Fruit fly (Drosophila melanogaster) whole organism, embryonic: ENCODE measurements around the gene Tgt.
A peak's percentile ranks its signal among the peaks of the same experiment; 100 is the strongest.

Source experiments
- B-H2 ChIP-seq: fragments of 200-800 bp; sonication (Bioruptor generic); optimal IDR thresholded peaks from 2 replicates; lab custom pipeline; 2018; ENCODE audit warnings: missing biosample characterization, mild to moderate bottlenecking, missing genetic modification characterization
- BEAF-32 ChIP-seq: fragments of 200-800 bp; sonication (Bioruptor generic); optimal IDR thresholded peaks from 3 replicates; lab custom pipeline; 2017; ENCODE audit warnings: missing biosample characterization, missing genetic modification characterization, mild to moderate bottlenecking, moderate library complexity, missing genetic modification reagents
- CG10274 ChIP-seq: fragments of 200-800 bp; sonication (Bioruptor generic); optimal IDR thresholded peaks from 3 replicates; lab custom pipeline; 2017; ENCODE audit warnings: missing biosample characterization, mild to moderate bottlenecking, missing genetic modification characterization
- CG10543 ChIP-seq: fragments of 200-800 bp; sonication (Bioruptor generic); optimal IDR thresholded peaks from 3 replicates; lab custom pipeline; 2017; ENCODE audit warnings: missing biosample characterization, mild to moderate bottlenecking, missing genetic modification characterization, moderate library complexity
- CG11456 ChIP-seq: fragments of 200-800 bp; sonication (Bioruptor generic); IDR thresholded peaks from 3 replicates; pipeline ENCODE4 v1.3.6; 2022; ENCODE audit warnings: missing biosample characterization, missing genetic modification characterization
- CG11504 ChIP-seq: fragments of 200-800 bp; sonication (Bioruptor generic); optimal IDR thresholded peaks from 3 replicates; lab custom pipeline; 2019; ENCODE audit warnings: missing biosample characterization, mild to moderate bottlenecking, missing genetic modification characterization, moderate library complexity
- CG11696 ChIP-seq: fragments of 200-800 bp; sonication (Bioruptor generic); IDR thresholded peaks from 2 replicates; pipeline ENCODE4 v1.3.6; 2022; ENCODE audit warnings: missing biosample characterization, missing genetic modification characterization
- CG12104 ChIP-seq: fragments of 200-800 bp; sonication (Bioruptor generic); optimal IDR thresholded peaks from 3 replicates; lab custom pipeline; 2016; ENCODE audit warnings: missing biosample characterization, missing genetic modification characterization
- CG16815 ChIP-seq: fragments of 200-800 bp; sonication (Bioruptor generic); optimal IDR thresholded peaks from 3 replicates; lab custom pipeline; 2017; ENCODE audit warnings: missing biosample characterization, mild to moderate bottlenecking, missing genetic modification characterization
- CG17361 ChIP-seq: fragments of 200-800 bp; sonication (Bioruptor generic); IDR thresholded peaks from 3 replicates; pipeline ENCODE4 v1.3.6; 2022; ENCODE audit warnings: missing biosample characterization, missing genetic modification characterization
- CG2120 ChIP-seq: fragments of 200-800 bp; sonication (Bioruptor generic); optimal IDR thresholded peaks from 3 replicates; lab custom pipeline; 2016; ENCODE audit warnings: missing biosample characterization, missing genetic modification characterization
- CG31224 ChIP-seq: fragments of 200-800 bp; sonication (Bioruptor generic); IDR thresholded peaks from 2 replicates; pipeline ENCODE4 v1.3.6; 2022; ENCODE audit warnings: missing biosample characterization, missing genetic modification characterization
- CG33213 ChIP-seq: fragments of 200-800 bp; sonication (Bioruptor generic); optimal IDR thresholded peaks from 3 replicates; lab custom pipeline; 2016; ENCODE audit warnings: missing biosample characterization, missing genetic modification characterization
- CG42726 ChIP-seq: fragments of 200-800 bp; sonication (Bioruptor generic); IDR thresholded peaks from 2 replicates; pipeline ENCODE4 v1.3.6; 2022; ENCODE audit warnings: missing biosample characterization, missing genetic modification characterization; ENCODE audit not compliant: partially characterized antibody
- CG5180 ChIP-seq: fragments of 200-800 bp; sonication (Bioruptor generic); optimal IDR thresholded peaks from 3 replicates; lab custom pipeline; 2017; ENCODE audit warnings: missing biosample characterization, missing genetic modification characterization, mild to moderate bottlenecking, moderate library complexity, missing genetic modification reagents
- CG5245 ChIP-seq: fragments of 200-800 bp; sonication (Bioruptor generic); optimal IDR thresholded peaks from 3 replicates; lab custom pipeline; 2016; ENCODE audit warnings: missing biosample characterization, missing genetic modification characterization
- CG7271 ChIP-seq: fragments of 200-800 bp; sonication (Bioruptor generic); optimal IDR thresholded peaks from 2 replicates; lab custom pipeline; 2018; ENCODE audit warnings: missing biosample characterization, mild to moderate bottlenecking, missing genetic modification characterization, moderate library complexity
- CG8388 ChIP-seq: fragments of 200-800 bp; sonication (Bioruptor generic); optimal IDR thresholded peaks from 2 replicates; lab custom pipeline; 2019; ENCODE audit warnings: missing biosample characterization, mild to moderate bottlenecking, missing genetic modification characterization, moderate library complexity
- CG9876 ChIP-seq: fragments of 200-800 bp; sonication (Bioruptor generic); optimal IDR thresholded peaks from 2 replicates; lab custom pipeline; 2016; ENCODE audit warnings: missing biosample characterization, missing genetic modification characterization
- Chrac-16 ChIP-seq: fragments of 200-800 bp; sonication (Bioruptor generic); optimal IDR thresholded peaks from 3 replicates; lab custom pipeline; 2016; ENCODE audit warnings: missing biosample characterization, missing genetic modification characterization
- D19B ChIP-seq: fragments of 200-800 bp; sonication (Bioruptor generic); optimal IDR thresholded peaks from 2 replicates; lab custom pipeline; 2017; ENCODE audit warnings: missing biosample characterization, mild to moderate bottlenecking, missing genetic modification characterization
- Dad ChIP-seq: fragments of 200-800 bp; sonication (Bioruptor generic); optimal IDR thresholded peaks from 3 replicates; lab custom pipeline; 2016; ENCODE audit warnings: missing biosample characterization, missing genetic modification characterization
- Dek ChIP-seq: fragments of 200-800 bp; sonication (Bioruptor generic); optimal IDR thresholded peaks from 3 replicates; lab custom pipeline; 2019; ENCODE audit warnings: missing biosample characterization, mild to moderate bottlenecking, missing genetic modification characterization, moderate library complexity
- Dip2 ChIP-seq: fragments of 200-800 bp; sonication (Bioruptor generic); IDR thresholded peaks from 2 replicates; pipeline ENCODE4 v1.3.6; 2022; ENCODE audit warnings: missing biosample characterization, missing genetic modification characterization
- Dip3 ChIP-seq: fragments of 200-800 bp; sonication (Bioruptor generic); optimal IDR thresholded peaks from 3 replicates; lab custom pipeline; 2016; ENCODE audit warnings: missing biosample characterization, missing genetic modification characterization
- Dp ChIP-seq: fragments of 200-800 bp; sonication (Bioruptor generic); optimal IDR thresholded peaks from 2 replicates; lab custom pipeline; 2018; ENCODE audit warnings: missing biosample characterization, mild to moderate bottlenecking, missing genetic modification characterization, moderate library complexity
- E2f2 ChIP-seq: fragments of 200-800 bp; sonication (Bioruptor generic); IDR thresholded peaks from 2 replicates; pipeline ENCODE4 v1.3.6; 2022; ENCODE audit warnings: missing biosample characterization, missing genetic modification characterization
- Ets65A ChIP-seq: fragments of 200-800 bp; sonication (Bioruptor generic); peaks from one replicate; lab custom pipeline; 2016; ENCODE audit warnings: missing biosample characterization, missing genetic modification characterization
- Gug ChIP-seq: fragments of 200-800 bp; sonication (Bioruptor generic); IDR thresholded peaks from 4 replicates; pipeline ENCODE4 v1.3.6; 2022; ENCODE audit warnings: missing biosample characterization, missing genetic modification characterization
- HLH4C ChIP-seq: fragments of 200-800 bp; sonication (Bioruptor generic); IDR thresholded peaks from 3 replicates; pipeline ENCODE4 v1.3.6; 2022; ENCODE audit warnings: missing biosample characterization, missing genetic modification characterization; ENCODE audit not compliant: partially characterized antibody
- Med ChIP-seq: fragments of 200-800 bp; sonication (Bioruptor generic); peaks from one replicate; lab custom pipeline; 2016; ENCODE audit warnings: missing biosample characterization, missing genetic modification characterization, mild to moderate bottlenecking, inconsistent platforms, moderate library complexity
- NC2β ChIP-seq: fragments of 200-800 bp; sonication (Bioruptor generic); optimal IDR thresholded peaks from 2 replicates; lab custom pipeline; 2016; ENCODE audit warnings: missing biosample characterization, missing genetic modification characterization
- Rfx ChIP-seq: fragments of 200-800 bp; sonication (Bioruptor generic); IDR thresholded peaks from 2 replicates; pipeline ENCODE4 v1.3.6; 2022; ENCODE audit warnings: missing biosample characterization, missing genetic modification characterization
- Rx ChIP-seq: fragments of 200-800 bp; sonication (Bioruptor generic); IDR thresholded peaks from 2 replicates; pipeline ENCODE4 v1.3.6; 2022; ENCODE audit warnings: missing biosample characterization, missing genetic modification characterization
- TFAM ChIP-seq: fragments of 200-800 bp; sonication (Bioruptor generic); optimal IDR thresholded peaks from 2 replicates; lab custom pipeline; 2017; ENCODE audit warnings: missing biosample characterization, missing genetic modification characterization, inconsistent platforms
- eyg ChIP-seq: fragments of 200-800 bp; sonication (Bioruptor generic); optimal IDR thresholded peaks from 3 replicates; lab custom pipeline; 2016; ENCODE audit warnings: missing biosample characterization, missing genetic modification characterization
- gce ChIP-seq: fragments of 200-800 bp; sonication (Bioruptor generic); IDR thresholded peaks from 3 replicates; pipeline ENCODE4 v1.3.6; 2022; ENCODE audit warnings: missing biosample characterization, missing genetic modification characterization
- gfzf ChIP-seq: fragments of 200-800 bp; sonication (Bioruptor generic); optimal IDR thresholded peaks from 2 replicates; lab custom pipeline; 2016; ENCODE audit warnings: missing biosample characterization, mild to moderate bottlenecking, missing genetic modification characterization, moderate library complexity
- gsb-n ChIP-seq: fragments of 200-800 bp; sonication (Bioruptor generic); optimal IDR thresholded peaks from 3 replicates; lab custom pipeline; 2018; ENCODE audit warnings: missing biosample characterization, mild to moderate bottlenecking, missing genetic modification characterization
- insv ChIP-seq, 2 experiments: fragments of 200-800 bp; sonication (Bioruptor generic); optimal IDR thresholded peaks; 3 replicates each; lab custom pipeline; 2016 to 2018; ENCODE audit warnings: missing biosample characterization in 2 of 2, missing genetic modification characterization in 2 of 2
- ken ChIP-seq: fragments of 200-800 bp; sonication (Bioruptor generic); IDR thresholded peaks from 3 replicates; pipeline ENCODE4 v1.3.6; 2022; ENCODE audit warnings: missing biosample characterization, missing genetic modification characterization
- lola ChIP-seq, 3 experiments: fragments of >200 bp in 2 of 3; fragments of 200-800 bp in 1 of 3; sonication (Bioruptor generic) in 1 of 3; optimal IDR thresholded peaks; 2 replicates each; lab custom pipeline; 2017 to 2019; ENCODE audit warnings: missing biosample characterization in 3 of 3, missing genetic modification characterization in 3 of 3, mild to moderate bottlenecking in 1 of 3, moderate library complexity in 1 of 3
- mld ChIP-seq: fragments of 200-800 bp; sonication (Bioruptor generic); IDR thresholded peaks from 3 replicates; pipeline ENCODE4 v1.3.6; 2022; ENCODE audit warnings: missing biosample characterization, missing genetic modification characterization; ENCODE audit not compliant: partially characterized antibody
- nau ChIP-seq: fragments of 200-800 bp; sonication (Bioruptor generic); optimal IDR thresholded peaks from 3 replicates; lab custom pipeline; 2017; ENCODE audit warnings: missing biosample characterization, mild to moderate bottlenecking, missing genetic modification characterization, missing genetic modification reagents
- nerfin-1 ChIP-seq: fragments of 200-800 bp; sonication (Bioruptor generic); optimal IDR thresholded peaks from 3 replicates; lab custom pipeline; 2019; ENCODE audit warnings: missing biosample characterization, mild to moderate bottlenecking, missing genetic modification characterization, moderate library complexity
- seq ChIP-seq: fragments of 200-800 bp; sonication (Bioruptor generic); IDR thresholded peaks from 2 replicates; pipeline ENCODE4 v1.3.6; 2022; ENCODE audit warnings: missing biosample characterization, missing genetic modification characterization
- unc-4 ChIP-seq: fragments of 200-800 bp; sonication (Bioruptor generic); IDR thresholded peaks from 2 replicates; pipeline ENCODE4 v1.3.6; 2022; ENCODE audit warnings: missing biosample characterization, missing genetic modification characterization; ENCODE audit not compliant: partially characterized antibody
- yki ChIP-seq: fragments of >200 bp; optimal IDR thresholded peaks from 3 replicates; lab custom pipeline; 2018

Tgt gene

dm6 chr2L:1185642-1186497 is 2.0 kb downstream of the Tgt start, which contains the start of gene CG5001 (continued):
- no peak for TF ChIP-seq Dad (GFP tag; lab: Kevin White, UChicago)
- peak; percentile 76; the same call in 3 of the 4 replicates for TF ChIP-seq Gug (GFP tag; lab: Robert Waterston, UW)
- peak; percentile 73 for TF ChIP-seq CG5180
- no peak for TF ChIP-seq Dip2 (GFP tag; lab: Robert Waterston, UW)
- TF ChIP-seq Ets65A (GFP tag; lab: Kevin White, UChicago) = peak; percentile 8
- TF ChIP-seq Rfx (GFP tag; lab: Robert Waterston, UW) = peak; percentile 94
- TF ChIP-seq ken (GFP tag; lab: Robert Waterston, UW) = peak; percentile 63; the same call in 1 of the 3 replicates
- TF ChIP-seq CG17361 (GFP tag; lab: Robert Waterston, UW) = peak; percentile 84
- no peak for TF ChIP-seq CG11504 (tag; lab: Kevin White, UChicago)
- peak; percentile 86 for TF ChIP-seq nerfin-1 (tag; lab: Kevin White, UChicago)
- TF ChIP-seq eyg (GFP tag; lab: Kevin White, UChicago) = peak; percentile 55
- TF ChIP-seq CG31224 (GFP tag; lab: Robert Waterston, UW) = peak; percentile 80
- TF ChIP-seq mld (GFP tag; lab: Robert Waterston, UW) = no peak
- TF ChIP-seq CG16815 (GFP tag; lab: Kevin White, UChicago) = peak; percentile 41
- TF ChIP-seq E2f2 (GFP tag; lab: Robert Waterston, UW) = peak; percentile 61
- peak; percentile 82 for TF ChIP-seq CG5245 (GFP tag; lab: Kevin White, UChicago)
- peak; percentile 88 for TF ChIP-seq gsb-n (tag; lab: Kevin White, UChicago)
- no peak for TF ChIP-seq CG42726 (GFP tag; lab: Robert Waterston, UW)
- peak; percentile 92 for TF ChIP-seq CG11456 (GFP tag; lab: Robert Waterston, UW)
- TF ChIP-seq CG10543 (GFP tag; lab: Kevin White, UChicago) = peak; percentile 77
- peak; percentile 60 for TF ChIP-seq NC2β (GFP tag; lab: Kevin White, UChicago)
- TF ChIP-seq lola (GFP tag; optimal IDR thresholded peaks at IDR 0.05; lab: Kevin White, UChicago) = peak in 1 of 3 experiments; percentile 75
- TF ChIP-seq D19B = peak; percentile 98
- peak in 1 of 2 experiments; percentile 7 for TF ChIP-seq insv (GFP tag; optimal IDR thresholded peaks at IDR 0.05; lab: Kevin White, UChicago)
- TF ChIP-seq unc-4 (GFP tag; lab: Robert Waterston, UW) = peak; percentile 47; the same call in 1 of the 2 replicates
- no peak for TF ChIP-seq yki
- no peak for TF ChIP-seq nau (GFP tag; lab: Kevin White, UChicago)
- peak; percentile 89 for TF ChIP-seq gce (GFP tag; lab: Robert Waterston, UW)
- peak; percentile 41 for TF ChIP-seq Dip3 (GFP tag; lab: Kevin White, UChicago)
- TF ChIP-seq gfzf = no peak
- peak; percentile 17 for TF ChIP-seq CG10274
- TF ChIP-seq CG11696 (GFP tag; lab: Robert Waterston, UW) = peak; percentile 77
- TF ChIP-seq HLH4C (GFP tag; lab: Robert Waterston, UW) = 0 out of 3 replicates have a peak, but pooled peaks have one; percentile 22
- TF ChIP-seq seq = peak; percentile 61
- peak; percentile 86 for TF ChIP-seq Dek
- peak; percentile 87 for TF ChIP-seq CG2120 (GFP tag; lab: Kevin White, UChicago)
- TF ChIP-seq Chrac-16 (GFP tag; lab: Kevin White, UChicago) = peak; percentile 78
- peak; percentile 87 for TF ChIP-seq CG8388 (GFP tag; lab: Kevin White, UChicago)
- TF ChIP-seq CG7271 (tag; lab: Kevin White, UChicago) = peak; percentile 56
- TF ChIP-seq Dp = no peak
- TF ChIP-seq TFAM (GFP tag; lab: Kevin White, UChicago) = no peak
- TF ChIP-seq B-H2 (GFP tag; lab: Kevin White, UChicago) = peak; percentile 64
- TF ChIP-seq CG9876 = peak; percentile 19
- TF ChIP-seq CG33213 (GFP tag; lab: Kevin White, UChicago) = peak; percentile 60
- peak; percentile 94 for TF ChIP-seq Med (GFP tag; lab: Kevin White, UChicago)
- peak; percentile 64 for TF ChIP-seq CG12104 (GFP tag; lab: Kevin White, UChicago)
- no peak for TF ChIP-seq BEAF-32
- no peak for TF ChIP-seq Rx (GFP tag; lab: Robert Waterston, UW)
